Fruit fly (Drosophila melanogaster) whole organism, pupa: ENCODE data around the gene Rbp.

Experiments used
- CG14655 ChIP-seq: fragments of 200-800 bp; sonication (Bioruptor generic); optimal IDR thresholded peaks from 3 replicates; lab custom pipeline; 2017; ENCODE audit warnings: mild to moderate bottlenecking, missing biosample characterization, missing genetic modification reagents, missing genetic modification characterization
- CG17806 ChIP-seq: fragments of 200-800 bp; sonication (Bioruptor generic); optimal IDR thresholded peaks from 2 replicates; lab custom pipeline; 2018; ENCODE audit warnings: missing biosample characterization, mild to moderate bottlenecking, missing genetic modification characterization, moderate library complexity
- CG4496 ChIP-seq: fragments of 200-800 bp; sonication (Bioruptor generic); IDR thresholded peaks from 3 replicates; pipeline ENCODE4 v1.3.6; 2022; ENCODE audit warnings: missing biosample characterization, missing genetic modification characterization
- CG8159 ChIP-seq: fragments of 200-800 bp; sonication (Bioruptor generic); optimal IDR thresholded peaks from 3 replicates; lab custom pipeline; 2018; ENCODE audit warnings: missing biosample characterization, mild to moderate bottlenecking, missing genetic modification characterization, moderate library complexity
- D1 ChIP-seq: fragments of 200-800 bp; sonication (Bioruptor generic); optimal IDR thresholded peaks from 2 replicates; lab custom pipeline; 2018; ENCODE audit warnings: missing biosample characterization, mild to moderate bottlenecking, missing genetic modification characterization, moderate library complexity
- Pif1A ChIP-seq: fragments of 200-800 bp; sonication (Bioruptor generic); optimal IDR thresholded peaks from 3 replicates; lab custom pipeline; 2016; ENCODE audit warnings: missing biosample characterization, missing genetic modification characterization
- Pif1B ChIP-seq: fragments of 200-800 bp; sonication (Bioruptor generic); optimal IDR thresholded peaks from 3 replicates; lab custom pipeline; 2016; ENCODE audit warnings: missing biosample characterization, missing genetic modification characterization
- fd96Ca ChIP-seq: fragments of 200-800 bp; sonication (Bioruptor generic); IDR thresholded peaks from 3 replicates; pipeline ENCODE4 v1.3.6; 2022; ENCODE audit warnings: missing biosample characterization, missing genetic modification characterization
- rn ChIP-seq: fragments of 200-800 bp; sonication (Bioruptor generic); IDR thresholded peaks from 2 replicates; pipeline ENCODE4 v1.3.6; 2022; ENCODE audit warnings: missing biosample characterization, missing genetic modification characterization

dm6 chr3R:15433340-15433945 is 59.0 kb downstream of the Rbp start:
- no peak for TF ChIP-seq Pif1A (GFP tag; lab: Kevin White, UChicago)
- TF ChIP-seq fd96Ca (GFP tag; lab: Robert Waterston, UW) = no peak
- TF ChIP-seq CG17806 (tag; lab: Kevin White, UChicago) = no peak
- TF ChIP-seq D1 = no peak
- TF ChIP-seq CG4496 (GFP tag; lab: Robert Waterston, UW) = no peak
- TF ChIP-seq CG14655 (GFP tag; lab: Kevin White, UChicago) = no peak
- no peak for TF ChIP-seq CG8159
- no peak for TF ChIP-seq Pif1B
- no peak for TF ChIP-seq rn
